Worm (Caenorhabditis elegans): Measurements from ENCODE around the gene B0361.9.

- TF ChIP-seq nhr-11 (tag; optimal IDR thresholded peaks at IDR 0.05) (no peak), pqm-1 (tag; optimal IDR thresholded peaks at IDR 0.05) (no peak), fos-1 (tag; optimal IDR thresholded peaks at IDR 0.05) (no peak), nfya-1 (tag; optimal IDR thresholded peaks at IDR 0.05; ENCODE audit: insufficient read depth) (no peak), jun-1 (tag; optimal IDR thresholded peaks at IDR 0.05) (no peak), skn-1 (tag; optimal IDR thresholded peaks at IDR 0.05) (no peak), lin-39 (tag; optimal IDR thresholded peaks at IDR 0.05) (no peak), pha-4 (tag; optimal IDR thresholded peaks at IDR 0.05) (no peak), ceh-82 (tag; optimal IDR thresholded peaks at IDR 0.05) (no peak)
Observed at ce11 chrIII:7308600-7309109, 9.2 kb upstream of the B0361.9 start, which contains the start of gene acbp-4.
